Fruit fly (Drosophila melanogaster) whole organism, embryonic: ENCODE data around the gene Upf1.
A peak's percentile ranks its signal among the peaks of the same experiment; 100 is the strongest.

Source experiments
- Bgb ChIP-seq: fragments of 200-800 bp; sonication (Bioruptor generic); IDR thresholded peaks from 2 replicates; pipeline ENCODE4 v1.3.6; 2022; ENCODE audit warnings: missing biosample characterization, missing genetic modification characterization; ENCODE audit not compliant: partially characterized antibody
- CG10654 ChIP-seq: fragments of 200-800 bp; sonication (Bioruptor generic); optimal IDR thresholded peaks from 2 replicates; lab custom pipeline; 2016; ENCODE audit warnings: missing biosample characterization, missing genetic modification characterization
- CG11695 ChIP-seq: fragments of 200-800 bp; sonication (Bioruptor generic); IDR thresholded peaks from 3 replicates; pipeline ENCODE4 v1.3.6; 2022; ENCODE audit warnings: missing biosample characterization, missing genetic modification characterization
- CG12659 ChIP-seq: fragments of 200-800 bp; sonication (Bioruptor generic); optimal IDR thresholded peaks from 3 replicates; lab custom pipeline; 2017; ENCODE audit warnings: mild to moderate bottlenecking, missing biosample characterization, missing genetic modification reagents, missing genetic modification characterization
- CG14441 ChIP-seq: fragments of 200-800 bp; sonication (Bioruptor generic); IDR thresholded peaks from 2 replicates; pipeline ENCODE4 v1.3.6; 2022; ENCODE audit warnings: missing biosample characterization, missing genetic modification characterization
- CG2120 ChIP-seq: fragments of 200-800 bp; sonication (Bioruptor generic); optimal IDR thresholded peaks from 3 replicates; lab custom pipeline; 2016; ENCODE audit warnings: missing biosample characterization, missing genetic modification characterization
- CG2199 ChIP-seq: fragments of 200-800 bp; sonication (Bioruptor generic); IDR thresholded peaks from 3 replicates; pipeline ENCODE4 v1.3.6; 2022; ENCODE audit warnings: missing biosample characterization, missing genetic modification characterization
- CG2678 ChIP-seq: fragments of 200-800 bp; sonication (Bioruptor generic); optimal IDR thresholded peaks from 3 replicates; lab custom pipeline; 2019; ENCODE audit warnings: missing biosample characterization, mild to moderate bottlenecking, missing genetic modification characterization, moderate library complexity
- CG2712 ChIP-seq: fragments of 200-800 bp; optimal IDR thresholded peaks from 3 replicates; lab custom pipeline; 2019; ENCODE audit warnings: missing biosample characterization, mild to moderate bottlenecking, missing genetic modification characterization, moderate library complexity
- CG30020 ChIP-seq: fragments of 200-800 bp; optimal IDR thresholded peaks from 2 replicates; lab custom pipeline; 2019; ENCODE audit warnings: missing biosample characterization, mild to moderate bottlenecking, missing genetic modification characterization, moderate library complexity
- CG30403 ChIP-seq: fragments of 200-800 bp; sonication (Bioruptor generic); optimal IDR thresholded peaks from 3 replicates; lab custom pipeline; 2016; ENCODE audit warnings: missing biosample characterization, missing genetic modification characterization
- CG31365 ChIP-seq: fragments of 200-800 bp; sonication (Bioruptor generic); optimal IDR thresholded peaks from 2 replicates; lab custom pipeline; 2018; ENCODE audit warnings: missing biosample characterization, mild to moderate bottlenecking, missing genetic modification characterization
- CG34376 ChIP-seq: fragments of 200-800 bp; sonication (Bioruptor generic); optimal IDR thresholded peaks from 2 replicates; lab custom pipeline; 2018; ENCODE audit warnings: missing biosample characterization, mild to moderate bottlenecking, missing genetic modification characterization
- CG3838 ChIP-seq: fragments of 200-800 bp; sonication (Bioruptor generic); optimal IDR thresholded peaks from 3 replicates; lab custom pipeline; 2016; ENCODE audit warnings: missing biosample characterization, missing genetic modification characterization
- CG42726 ChIP-seq: fragments of 200-800 bp; sonication (Bioruptor generic); IDR thresholded peaks from 2 replicates; pipeline ENCODE4 v1.3.6; 2022; ENCODE audit warnings: missing biosample characterization, missing genetic modification characterization; ENCODE audit not compliant: partially characterized antibody
- CG4707 ChIP-seq: fragments of 200-800 bp; sonication (Bioruptor generic); optimal IDR thresholded peaks from 2 replicates; lab custom pipeline; 2018; ENCODE audit warnings: missing biosample characterization, mild to moderate bottlenecking, missing genetic modification characterization, moderate library complexity
- CG7987 ChIP-seq: fragments of 200-800 bp; sonication (Bioruptor generic); optimal IDR thresholded peaks from 2 replicates; lab custom pipeline; 2018; ENCODE audit warnings: missing biosample characterization, mild to moderate bottlenecking, missing genetic modification characterization, moderate library complexity
- CrebB ChIP-seq: fragments of 200-800 bp; sonication (Bioruptor generic); optimal IDR thresholded peaks from 3 replicates; lab custom pipeline; 2018; ENCODE audit warnings: missing biosample characterization, mild to moderate bottlenecking, missing genetic modification characterization
- Dad ChIP-seq: fragments of 200-800 bp; sonication (Bioruptor generic); optimal IDR thresholded peaks from 3 replicates; lab custom pipeline; 2016; ENCODE audit warnings: missing biosample characterization, missing genetic modification characterization
- Dek ChIP-seq: fragments of 200-800 bp; sonication (Bioruptor generic); optimal IDR thresholded peaks from 3 replicates; lab custom pipeline; 2019; ENCODE audit warnings: missing biosample characterization, mild to moderate bottlenecking, missing genetic modification characterization, moderate library complexity
- Dfd ChIP-seq, 2 experiments: fragments of >200 bp; optimal IDR thresholded peaks; 2 replicates each; lab custom pipeline; 2017; ENCODE audit warnings: missing biosample characterization in 2 of 2, missing genetic modification characterization in 2 of 2
- Dip2 ChIP-seq: fragments of 200-800 bp; sonication (Bioruptor generic); IDR thresholded peaks from 2 replicates; pipeline ENCODE4 v1.3.6; 2022; ENCODE audit warnings: missing biosample characterization, missing genetic modification characterization
- Dip3 ChIP-seq: fragments of 200-800 bp; sonication (Bioruptor generic); optimal IDR thresholded peaks from 3 replicates; lab custom pipeline; 2016; ENCODE audit warnings: missing biosample characterization, missing genetic modification characterization
- Elba2 ChIP-seq: fragments of 200-800 bp; sonication (Bioruptor generic); optimal IDR thresholded peaks from 3 replicates; lab custom pipeline; 2016; ENCODE audit warnings: missing biosample characterization, missing genetic modification characterization
- Ets97D ChIP-seq: fragments of 200-800 bp; sonication (Bioruptor generic); optimal IDR thresholded peaks from 3 replicates; lab custom pipeline; 2016; ENCODE audit warnings: missing biosample characterization, missing genetic modification characterization
- H2.0 ChIP-seq: fragments of 200-800 bp; sonication (Bioruptor generic); IDR thresholded peaks from 2 replicates; pipeline ENCODE4 v1.3.6; 2022; ENCODE audit warnings: missing biosample characterization, missing genetic modification characterization
- Kr ChIP-seq: fragments of 200-800 bp; sonication (Bioruptor generic); optimal IDR thresholded peaks from 2 replicates; lab custom pipeline; 2017; ENCODE audit warnings: missing biosample characterization, mild to moderate bottlenecking, missing genetic modification characterization
- Med ChIP-seq: fragments of 200-800 bp; sonication (Bioruptor generic); peaks from one replicate; lab custom pipeline; 2016; ENCODE audit warnings: missing biosample characterization, missing genetic modification characterization, mild to moderate bottlenecking, inconsistent platforms, moderate library complexity
- Oli ChIP-seq: fragments of 200-800 bp; sonication (Bioruptor generic); optimal IDR thresholded peaks from 2 replicates; lab custom pipeline; 2018; ENCODE audit warnings: missing biosample characterization, mild to moderate bottlenecking, missing genetic modification characterization, moderate library complexity
- Pdp1 ChIP-seq, 2 experiments: fragments of 200-800 bp; sonication (Bioruptor generic); optimal IDR thresholded peaks; 3 replicates each; lab custom pipeline; 2016; ENCODE audit warnings: missing biosample characterization in 2 of 2, missing genetic modification characterization in 2 of 2, mild to moderate bottlenecking in 1 of 2, moderate library complexity in 1 of 2
- amos ChIP-seq: fragments of 200-800 bp; sonication (Bioruptor generic); IDR thresholded peaks from 2 replicates; pipeline ENCODE4 v1.3.6; 2022; ENCODE audit warnings: missing biosample characterization, missing genetic modification characterization; ENCODE audit not compliant: partially characterized antibody
- ash1 ChIP-seq: fragments of 200-800 bp; sonication (Bioruptor generic); optimal IDR thresholded peaks from 2 replicates; lab custom pipeline; 2018; ENCODE audit warnings: missing biosample characterization, mild to moderate bottlenecking, missing genetic modification characterization
- br ChIP-seq: fragments of >200 bp; optimal IDR thresholded peaks from 2 replicates; lab custom pipeline; 2017
- corto ChIP-seq: fragments of 200-800 bp; sonication (Bioruptor generic); optimal IDR thresholded peaks from 2 replicates; lab custom pipeline; 2016; ENCODE audit warnings: missing biosample characterization, mild to moderate bottlenecking, missing genetic modification characterization, moderate library complexity
- dan ChIP-seq: fragments of 200-800 bp; sonication (Bioruptor generic); IDR thresholded peaks from 2 replicates; pipeline ENCODE4 v1.3.6; 2022; ENCODE audit warnings: missing biosample characterization, missing genetic modification characterization
- danr ChIP-seq: fragments of 200-800 bp; sonication (Bioruptor generic); IDR thresholded peaks from 2 replicates; pipeline ENCODE4 v1.3.6; 2022; ENCODE audit warnings: missing biosample characterization, missing genetic modification characterization
- esg ChIP-seq: fragments of 200-800 bp; sonication (Bioruptor generic); conservative IDR thresholded peaks from 2 replicates; pipeline ENCODE4 v1.3.6; 2022; ENCODE audit warnings: missing biosample characterization, missing genetic modification characterization
- gem ChIP-seq: fragments of 200-800 bp; sonication (Bioruptor generic); optimal IDR thresholded peaks from 2 replicates; lab custom pipeline; 2019; ENCODE audit warnings: missing biosample characterization, mild to moderate bottlenecking, missing genetic modification characterization, moderate library complexity
- her ChIP-seq: fragments of 200-800 bp; sonication (Bioruptor generic); optimal IDR thresholded peaks from 2 replicates; lab custom pipeline; 2016; ENCODE audit warnings: missing biosample characterization, missing genetic modification characterization
- hth ChIP-seq: fragments of >200 bp; optimal IDR thresholded peaks from 2 replicates; lab custom pipeline; 2017; ENCODE audit warnings: inconsistent platforms
- jumu ChIP-seq: fragments of 200-800 bp; sonication (Bioruptor generic); optimal IDR thresholded peaks from 3 replicates; lab custom pipeline; 2016; ENCODE audit warnings: missing biosample characterization, missing genetic modification characterization
- onecut ChIP-seq: fragments of 200-800 bp; sonication (Bioruptor generic); IDR thresholded peaks from 2 replicates; pipeline ENCODE4 v1.3.6; 2022; ENCODE audit warnings: missing biosample characterization, missing genetic modification characterization
- pho ChIP-seq: fragments of 200-800 bp; sonication (Bioruptor generic); optimal IDR thresholded peaks from 2 replicates; lab custom pipeline; 2016; ENCODE audit warnings: missing biosample characterization, missing genetic modification characterization
- pum ChIP-seq: fragments of 200-800 bp; sonication (Bioruptor generic); optimal IDR thresholded peaks from 2 replicates; lab custom pipeline; 2016; ENCODE audit warnings: missing biosample characterization, missing genetic modification characterization
- ranshi ChIP-seq: fragments of 200-800 bp; sonication (Bioruptor generic); IDR thresholded peaks from 2 replicates; pipeline ENCODE4 v1.3.6; 2022; ENCODE audit warnings: missing biosample characterization, missing genetic modification characterization
- salm ChIP-seq: fragments of 200-800 bp; sonication (Bioruptor generic); optimal IDR thresholded peaks from 2 replicates; lab custom pipeline; 2018; ENCODE audit warnings: missing biosample characterization, mild to moderate bottlenecking, missing genetic modification characterization
- sens-2 ChIP-seq: fragments of 200-800 bp; sonication (Bioruptor generic); IDR thresholded peaks from 2 replicates; pipeline ENCODE4 v1.3.6; 2022; ENCODE audit warnings: missing biosample characterization, missing genetic modification characterization
- sim ChIP-seq: fragments of 200-800 bp; sonication (Bioruptor generic); IDR thresholded peaks from 2 replicates; pipeline ENCODE4 v1.3.6; 2022; ENCODE audit warnings: missing biosample characterization, missing genetic modification characterization
- ssp ChIP-seq: fragments of 200-800 bp; sonication (Bioruptor generic); IDR thresholded peaks from 2 replicates; pipeline ENCODE4 v1.3.6; 2022; ENCODE audit warnings: missing biosample characterization, missing genetic modification characterization
- tgo ChIP-seq: fragments of 200-800 bp; sonication (Bioruptor generic); IDR thresholded peaks from 3 replicates; pipeline ENCODE4 v1.3.6; 2022; ENCODE audit warnings: missing biosample characterization, missing genetic modification characterization
- vfl ChIP-seq: fragments of 200-800 bp; sonication (Bioruptor generic); optimal IDR thresholded peaks from 2 replicates; lab custom pipeline; 2016; ENCODE audit warnings: missing biosample characterization, missing genetic modification characterization
- zfh1 ChIP-seq: fragments of 200-800 bp; sonication (Bioruptor generic); IDR thresholded peaks from 3 replicates; pipeline ENCODE4 v1.3.6; 2022; ENCODE audit warnings: missing biosample characterization, missing genetic modification characterization

The Upf1 gene

dm6 chrX:11888142-11888541 is 17.0 kb downstream of the Upf1 start, which contains the start of gene CG1840 (continued):
- no peak for TF ChIP-seq gem (tag; lab: Kevin White, UChicago)
- peak; percentile 8 for TF ChIP-seq CG34376 (GFP tag; lab: Kevin White, UChicago)
- no peak for TF ChIP-seq Dfd (GFP tag; optimal IDR thresholded peaks at IDR 0.05; lab: Kevin White, UChicago)
- TF ChIP-seq CG12659 (GFP tag; lab: Kevin White, UChicago) = peak; percentile 14
- TF ChIP-seq amos (GFP tag; lab: Robert Waterston, UW) = peak; percentile 80
- peak in 1 of 2 experiments; percentile 95 for TF ChIP-seq Pdp1 (GFP tag; optimal IDR thresholded peaks at IDR 0.05; lab: Kevin White, UChicago)
- TF ChIP-seq CG10654 (GFP tag; lab: Kevin White, UChicago) = no peak
- TF ChIP-seq pho = no peak
- peak; percentile 72 for TF ChIP-seq Bgb (GFP tag; lab: Robert Waterston, UW)
- peak; percentile 13 for TF ChIP-seq CG2712 (tag; lab: Kevin White, UChicago)
- TF ChIP-seq CG2199 = no peak
- TF ChIP-seq CG2678 (tag; lab: Kevin White, UChicago) = no peak
- no peak for TF ChIP-seq Dek (tag; lab: Kevin White, UChicago)
- 0 out of 2 replicates have a peak, but pooled peaks have one; percentile 40 for TF ChIP-seq CG42726 (GFP tag; lab: Robert Waterston, UW)

dm6 chrX:11886976-11887375 is 18.2 kb downstream of the Upf1 start, which contains the start of the genes CG10353 and SelG:
TSS of gene CG10353 (minus strand) at chrX:11887162.
TSS of gene SelG (plus strand) at chrX:11887284.
- TF ChIP-seq CG2120 (GFP tag; lab: Kevin White, UChicago) (peak; percentile 75), CG31365 (tag; lab: Kevin White, UChicago) (no peak), CG30020 (tag; lab: Kevin White, UChicago) (peak; percentile 28), Ets97D (peak; percentile 65), br (lab: Kevin White, UChicago) (no peak), sens-2 (GFP tag; lab: Robert Waterston, UW) (no peak), CG11695 (GFP tag; lab: Robert Waterston, UW) (no peak), zfh1 (peak; percentile 42; the same call in 1 of the 3 replicates), ranshi (GFP tag; lab: Robert Waterston, UW) (no peak), danr (GFP tag; lab: Robert Waterston, UW) (no peak), salm (no peak), jumu (peak; percentile 36), Elba2 (no peak), Med (GFP tag; lab: Kevin White, UChicago) (peak; percentile 94), Dip3 (GFP tag; lab: Kevin White, UChicago) (peak; percentile 44), Kr (GFP tag; lab: Kevin White, UChicago) (no peak), CG30403 (GFP tag; lab: Kevin White, UChicago) (peak; percentile 19), sim (GFP tag; lab: Robert Waterston, UW) (no peak), Oli (tag; lab: Kevin White, UChicago) (no peak), ash1 (GFP tag; lab: Kevin White, UChicago) (peak; percentile 10), Dip2 (GFP tag; lab: Robert Waterston, UW) (no peak), CrebB (peak; percentile 21), H2.0 (GFP tag; lab: Robert Waterston, UW) (peak; percentile 23; the same call in 1 of the 2 replicates), vfl (GFP tag; lab: Kevin White, UChicago) (peak; percentile 49), onecut (no peak), hth (lab: Kevin White, UChicago) (no peak), corto (no peak), tgo (GFP tag; lab: Robert Waterston, UW) (peak; percentile 20; the same call in 1 of the 3 replicates), ssp (no peak), CG7987 (GFP tag; lab: Kevin White, UChicago) (peak; percentile 45), CG14441 (GFP tag; lab: Robert Waterston, UW) (no peak), CG4707 (GFP tag; lab: Kevin White, UChicago) (no peak), dan (no peak), pum (GFP tag; lab: Kevin White, UChicago) (peak; percentile 21), CG3838 (GFP tag; lab: Kevin White, UChicago) (no peak), her (GFP tag; lab: Kevin White, UChicago) (peak; percentile 57), Dad (GFP tag; lab: Kevin White, UChicago) (peak; percentile 60), esg (no peak)
